Fruit fly (Drosophila melanogaster) whole organism, pupa: Measurements from ENCODE around the gene CG14422.

Experiments used
- CG10348 ChIP-seq: fragments of 200-800 bp; sonication (Bioruptor generic); IDR thresholded peaks from 2 replicates; pipeline ENCODE4 v1.3.6; 2022; ENCODE audit warnings: missing biosample characterization, missing genetic modification characterization
- CG12605 ChIP-seq: fragments of 200-800 bp; sonication (Bioruptor generic); IDR thresholded peaks from 2 replicates; pipeline ENCODE4 v1.3.6; 2022; ENCODE audit warnings: missing biosample characterization, missing genetic modification characterization
- CG13204 ChIP-seq: fragments of 200-800 bp; sonication (Bioruptor generic); optimal IDR thresholded peaks from 2 replicates; lab custom pipeline; 2018; ENCODE audit warnings: missing biosample characterization, mild to moderate bottlenecking, missing genetic modification characterization, moderate library complexity
- CG14655 ChIP-seq: fragments of 200-800 bp; sonication (Bioruptor generic); optimal IDR thresholded peaks from 3 replicates; lab custom pipeline; 2017; ENCODE audit warnings: mild to moderate bottlenecking, missing biosample characterization, missing genetic modification reagents, missing genetic modification characterization
- CG15710 ChIP-seq: fragments of 200-800 bp; sonication (Bioruptor generic); optimal IDR thresholded peaks from 2 replicates; lab custom pipeline; 2018; ENCODE audit warnings: missing biosample characterization, mild to moderate bottlenecking, missing genetic modification characterization, moderate library complexity
- CG17806 ChIP-seq: fragments of 200-800 bp; sonication (Bioruptor generic); optimal IDR thresholded peaks from 2 replicates; lab custom pipeline; 2018; ENCODE audit warnings: missing biosample characterization, mild to moderate bottlenecking, missing genetic modification characterization, moderate library complexity
- CG32121 ChIP-seq: fragments of 200-800 bp; sonication (Bioruptor generic); IDR thresholded peaks from 2 replicates; pipeline ENCODE4 v1.3.6; 2022; ENCODE audit warnings: missing biosample characterization, missing genetic modification characterization
- CG34367 ChIP-seq: fragments of 200-800 bp; sonication (Bioruptor generic); optimal IDR thresholded peaks from 2 replicates; lab custom pipeline; 2018; ENCODE audit warnings: missing biosample characterization, mild to moderate bottlenecking, missing genetic modification characterization
- CG4496 ChIP-seq: fragments of 200-800 bp; sonication (Bioruptor generic); IDR thresholded peaks from 3 replicates; pipeline ENCODE4 v1.3.6; 2022; ENCODE audit warnings: missing biosample characterization, missing genetic modification characterization
- CG8159 ChIP-seq: fragments of 200-800 bp; sonication (Bioruptor generic); optimal IDR thresholded peaks from 3 replicates; lab custom pipeline; 2018; ENCODE audit warnings: missing biosample characterization, mild to moderate bottlenecking, missing genetic modification characterization, moderate library complexity
- CG8301 ChIP-seq: fragments of 200-800 bp; sonication (Bioruptor generic); optimal IDR thresholded peaks from 2 replicates; lab custom pipeline; 2018; ENCODE audit warnings: missing biosample characterization, mild to moderate bottlenecking, missing genetic modification characterization
- CG9948 ChIP-seq: fragments of 200-800 bp; sonication (Bioruptor generic); optimal IDR thresholded peaks from 2 replicates; lab custom pipeline; 2018; ENCODE audit warnings: missing biosample characterization, mild to moderate bottlenecking, missing genetic modification characterization, moderate library complexity
- D1 ChIP-seq: fragments of 200-800 bp; sonication (Bioruptor generic); optimal IDR thresholded peaks from 2 replicates; lab custom pipeline; 2018; ENCODE audit warnings: missing biosample characterization, mild to moderate bottlenecking, missing genetic modification characterization, moderate library complexity
- EcR ChIP-seq: fragments of 200-800 bp; sonication (Bioruptor generic); optimal IDR thresholded peaks from 3 replicates; lab custom pipeline; 2019; ENCODE audit warnings: missing biosample characterization, missing genetic modification characterization, mild to moderate bottlenecking, moderate library complexity, missing genetic modification reagents
- Ets98B ChIP-seq: fragments of 200-800 bp; sonication (Bioruptor generic); IDR thresholded peaks from 2 replicates; pipeline ENCODE4 v1.3.6; 2022; ENCODE audit warnings: missing biosample characterization, missing genetic modification characterization
- Pif1A ChIP-seq: fragments of 200-800 bp; sonication (Bioruptor generic); optimal IDR thresholded peaks from 3 replicates; lab custom pipeline; 2016; ENCODE audit warnings: missing biosample characterization, missing genetic modification characterization
- Pif1B ChIP-seq: fragments of 200-800 bp; sonication (Bioruptor generic); optimal IDR thresholded peaks from 3 replicates; lab custom pipeline; 2016; ENCODE audit warnings: missing biosample characterization, missing genetic modification characterization
- Snoo ChIP-seq: fragments of 200-800 bp; sonication (Bioruptor generic); optimal IDR thresholded peaks from 3 replicates; lab custom pipeline; 2017; ENCODE audit warnings: missing biosample characterization, mild to moderate bottlenecking, missing genetic modification characterization, inconsistent platforms
- fd96Ca ChIP-seq: fragments of 200-800 bp; sonication (Bioruptor generic); IDR thresholded peaks from 3 replicates; pipeline ENCODE4 v1.3.6; 2022; ENCODE audit warnings: missing biosample characterization, missing genetic modification characterization
- gl ChIP-seq: fragments of 200-800 bp; sonication (Bioruptor generic); optimal IDR thresholded peaks from 2 replicates; lab custom pipeline; 2018; ENCODE audit warnings: missing biosample characterization, mild to moderate bottlenecking, missing genetic modification characterization
- rn ChIP-seq: fragments of 200-800 bp; sonication (Bioruptor generic); IDR thresholded peaks from 2 replicates; pipeline ENCODE4 v1.3.6; 2022; ENCODE audit warnings: missing biosample characterization, missing genetic modification characterization

CG14422 gene

DNA sequence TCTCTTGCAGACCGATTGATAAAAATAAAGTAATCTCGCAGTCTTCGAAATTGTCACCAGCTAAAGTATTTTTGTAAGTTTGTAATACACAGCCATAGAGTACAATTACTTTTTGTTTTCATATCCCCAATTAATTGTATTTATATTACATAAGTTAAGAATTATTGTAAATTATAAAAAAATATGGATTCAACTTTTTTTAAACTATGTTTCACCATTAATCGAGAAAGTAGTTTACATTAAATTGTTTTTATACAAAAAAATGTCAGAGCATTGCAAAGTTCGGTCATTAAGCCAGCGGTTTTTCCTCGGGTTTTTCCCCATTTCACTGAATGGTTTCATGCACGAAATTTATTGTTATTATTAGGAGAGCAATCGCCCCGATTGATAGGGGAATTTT, 37.1 kb downstream of the CG14422 start:
- no peak for TF ChIP-seq gl (tag; lab: Kevin White, UChicago)
- no peak for TF ChIP-seq CG15710 (tag; lab: Kevin White, UChicago)
- TF ChIP-seq EcR (GFP tag; lab: Kevin White, UChicago), result no peak
- no peak for TF ChIP-seq CG8301 (tag; lab: Kevin White, UChicago)
- no peak for TF ChIP-seq Snoo (tag; lab: Kevin White, UChicago)
- no peak for TF ChIP-seq CG17806

DNA sequence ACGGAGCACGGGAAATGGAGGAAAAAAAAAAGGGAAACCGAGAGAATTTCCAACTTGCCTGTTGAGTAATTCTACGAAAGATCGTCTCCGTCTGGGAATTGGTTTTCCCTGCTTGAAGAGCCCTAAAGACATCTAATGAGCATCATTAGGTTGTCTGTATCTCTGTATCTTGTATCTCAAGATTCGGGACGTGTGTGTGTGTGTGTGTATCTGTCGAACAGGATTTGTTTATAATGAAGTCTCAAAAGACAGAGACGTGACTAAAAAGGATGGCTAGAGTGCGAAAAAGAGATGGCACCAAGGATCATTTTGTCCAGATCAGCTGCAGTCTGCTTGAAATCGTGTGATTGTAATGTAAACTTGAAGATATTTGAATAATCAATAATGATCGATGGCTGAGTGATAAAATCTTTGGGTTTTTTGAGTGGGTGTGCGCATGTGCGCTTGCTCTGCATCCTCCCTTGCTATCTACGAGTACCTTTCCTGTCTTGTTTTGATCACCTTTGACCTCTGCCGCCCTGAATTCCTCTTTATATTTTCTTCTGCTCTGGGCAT, 39.3 kb downstream of the CG14422 start:
- no peak for TF ChIP-seq CG8159 (tag; lab: Kevin White, UChicago)
- TF ChIP-seq CG4496 (GFP tag; lab: Robert Waterston, UW), result no peak
- no peak for TF ChIP-seq CG13204 (GFP tag; lab: Kevin White, UChicago)
- no peak for TF ChIP-seq EcR (GFP tag; lab: Kevin White, UChicago)
- no peak for TF ChIP-seq CG9948 (tag; lab: Kevin White, UChicago)

DNA sequence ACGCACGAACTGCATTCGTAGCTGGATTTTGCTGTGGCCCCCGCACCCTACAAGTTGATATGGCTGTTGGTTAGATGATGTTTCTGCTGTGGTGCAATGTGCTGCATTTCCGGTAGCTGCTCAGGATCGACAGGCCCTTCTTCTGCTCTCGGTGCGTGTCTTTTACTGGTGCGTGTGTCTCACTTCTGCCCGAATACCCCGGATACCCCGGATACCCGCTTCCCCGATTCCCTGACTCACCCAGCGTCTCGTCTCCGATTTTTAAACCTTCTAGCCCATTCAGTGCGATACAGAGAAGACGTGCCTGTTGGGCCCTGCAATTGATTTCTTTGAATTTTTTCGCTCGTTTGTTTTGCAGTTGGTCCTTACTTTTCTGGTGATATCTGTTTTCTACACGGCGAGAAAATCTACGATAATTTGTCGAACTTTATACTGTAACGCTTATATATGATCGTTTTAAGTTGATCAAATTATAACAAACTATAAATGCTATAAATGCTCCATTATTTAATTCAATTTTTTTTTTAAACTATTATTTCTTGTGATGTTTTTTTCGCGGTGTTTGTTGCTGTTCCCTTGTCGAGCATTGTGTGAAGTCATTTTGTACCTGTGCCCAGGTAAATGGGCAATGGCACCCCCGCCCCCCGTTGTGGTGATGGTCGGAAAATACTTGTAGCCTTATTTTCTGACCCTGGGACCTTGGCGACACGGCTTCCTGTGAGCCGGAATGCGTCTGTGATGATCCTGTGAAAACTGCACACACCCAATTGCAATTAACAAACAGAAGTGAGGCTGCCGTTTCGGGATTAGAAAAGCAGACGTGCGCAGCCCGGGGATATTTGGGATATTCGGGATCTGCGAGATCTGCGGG, 42.0 kb downstream of the CG14422 start:
- TF ChIP-seq D1 (tag; lab: Kevin White, UChicago), result peak; percentile 65
- TF ChIP-seq Snoo (tag; lab: Kevin White, UChicago), result peak; percentile 77
- peak; percentile 52; the same call in 1 of the 2 replicates for TF ChIP-seq CG12605 (GFP tag; lab: Robert Waterston, UW)
- peak; percentile 89 for TF ChIP-seq CG15710 (tag; lab: Kevin White, UChicago)
- 0 out of 3 replicates have a peak, but pooled peaks have one; percentile 17 for TF ChIP-seq CG4496 (GFP tag; lab: Robert Waterston, UW)
- TF ChIP-seq CG8301 (tag; lab: Kevin White, UChicago), result peak; percentile 9
- peak; percentile 82 for TF ChIP-seq CG34367 (tag; lab: Kevin White, UChicago)
- peak; percentile 91 for TF ChIP-seq CG17806
- peak; percentile 87 for TF ChIP-seq CG9948 (tag; lab: Kevin White, UChicago)
- TF ChIP-seq CG13204 (GFP tag; lab: Kevin White, UChicago), result peak; percentile 53
- TF ChIP-seq Pif1B (GFP tag; lab: Kevin White, UChicago), result peak; percentile 75
- no peak for TF ChIP-seq CG10348 (GFP tag; lab: Robert Waterston, UW)
- no peak for TF ChIP-seq fd96Ca
- TF ChIP-seq EcR (GFP tag; lab: Kevin White, UChicago), result peak; percentile 61
- TF ChIP-seq CG8159 (tag; lab: Kevin White, UChicago), result peak; percentile 90
- TF ChIP-seq rn (GFP tag; lab: Robert Waterston, UW), result no peak
- no peak for TF ChIP-seq Ets98B (GFP tag; lab: Robert Waterston, UW)
- TF ChIP-seq CG14655 (GFP tag; lab: Kevin White, UChicago), result peak; percentile 46
- peak; percentile 66 for TF ChIP-seq gl (tag; lab: Kevin White, UChicago)
- TF ChIP-seq Pif1A (GFP tag; lab: Kevin White, UChicago), result peak; percentile 67
- TF ChIP-seq CG32121 (GFP tag; lab: Robert Waterston, UW), result no peak

DNA sequence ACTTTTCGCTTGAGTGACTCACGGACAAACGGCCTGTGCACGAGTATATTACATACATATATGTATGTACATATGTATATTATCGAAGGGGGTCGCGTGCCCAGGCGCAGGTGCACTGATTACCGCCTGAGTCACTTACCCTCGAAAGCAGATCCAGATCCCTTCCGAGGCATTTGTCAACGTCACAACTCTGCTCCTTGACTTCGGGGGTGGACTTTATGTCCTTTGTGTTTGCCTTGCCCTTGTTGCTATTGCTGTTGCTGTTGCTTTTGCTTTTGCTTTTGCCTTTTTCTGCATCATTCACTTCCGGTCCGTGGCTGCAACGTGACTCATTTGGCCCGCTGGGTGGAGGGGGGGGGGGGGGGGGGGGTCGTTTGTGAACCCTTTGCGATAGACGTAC, 44.1 kb downstream of the CG14422 start:
- TF ChIP-seq CG34367 (tag; lab: Kevin White, UChicago) (no peak), CG15710 (tag; lab: Kevin White, UChicago) (no peak), CG9948 (tag; lab: Kevin White, UChicago) (no peak), CG8301 (tag; lab: Kevin White, UChicago) (no peak), CG13204 (GFP tag; lab: Kevin White, UChicago) (no peak), Snoo (tag; lab: Kevin White, UChicago) (no peak), gl (tag; lab: Kevin White, UChicago) (no peak), D1 (tag; lab: Kevin White, UChicago) (no peak), rn (GFP tag; lab: Robert Waterston, UW) (no peak), Pif1A (GFP tag; lab: Kevin White, UChicago) (no peak), CG32121 (GFP tag; lab: Robert Waterston, UW) (no peak), EcR (GFP tag; lab: Kevin White, UChicago) (no peak), CG8159 (tag; lab: Kevin White, UChicago) (no peak), Ets98B (GFP tag; lab: Robert Waterston, UW) (no peak), CG10348 (GFP tag; lab: Robert Waterston, UW) (no peak), fd96Ca (no peak), CG14655 (GFP tag; lab: Kevin White, UChicago) (no peak), CG12605 (GFP tag; lab: Robert Waterston, UW) (no peak), CG4496 (GFP tag; lab: Robert Waterston, UW) (no peak), Pif1B (GFP tag; lab: Kevin White, UChicago) (no peak)
- TF ChIP-seq, all 21 proteins: peak for 0

DNA sequence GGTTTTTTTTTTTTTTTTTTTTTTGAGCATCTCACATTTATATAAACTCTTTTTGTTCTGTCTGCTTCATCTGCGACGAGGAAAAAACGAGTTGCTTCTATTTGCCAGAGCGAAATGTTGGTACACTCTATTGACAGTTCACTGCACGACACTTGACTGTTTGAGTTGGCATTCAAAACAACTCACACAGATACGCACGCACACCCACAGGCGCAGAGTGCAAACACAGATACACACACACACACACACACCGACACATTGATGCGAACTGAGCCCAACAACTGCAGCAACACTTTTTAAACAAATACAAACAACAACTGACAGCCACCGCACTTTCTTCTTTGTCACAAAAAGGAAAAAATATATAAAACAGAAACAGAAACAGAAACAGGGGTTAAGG, 46.1 kb downstream of the CG14422 start:
- TF ChIP-seq fd96Ca (no peak), CG10348 (GFP tag; lab: Robert Waterston, UW) (no peak), CG14655 (GFP tag; lab: Kevin White, UChicago) (no peak), D1 (tag; lab: Kevin White, UChicago) (no peak), CG13204 (GFP tag; lab: Kevin White, UChicago) (no peak), rn (GFP tag; lab: Robert Waterston, UW) (no peak), Ets98B (GFP tag; lab: Robert Waterston, UW) (no peak), CG12605 (GFP tag; lab: Robert Waterston, UW) (no peak), EcR (GFP tag; lab: Kevin White, UChicago) (no peak), gl (tag; lab: Kevin White, UChicago) (no peak), CG15710 (tag; lab: Kevin White, UChicago) (no peak), CG9948 (tag; lab: Kevin White, UChicago) (no peak)
